Worm (Caenorhabditis elegans) whole organism, young adult: Measurements from ENCODE around the gene cwp-1.

ENCODE experiments used
- B0019.2 ChIP-seq: fragments of 200-800 bp; sonication (Bioruptor generic); conservative IDR thresholded peaks from 2 replicates; pipeline ENCODE4 v1.3.6; 2022; ENCODE audit warnings: missing genetic modification reagents, missing genetic modification characterization, missing compliant biosample characterization
- B0261.1 ChIP-seq: sonication (generic microtip); optimal IDR thresholded peaks from 2 replicates; lab custom pipeline; 2016; ENCODE audit warnings: mild to moderate bottlenecking, missing genetic modification characterization, moderate library complexity, missing compliant biosample characterization
- B0336.3 ChIP-seq: fragments of 200-800 bp; sonication (Bioruptor generic); IDR thresholded peaks from 2 replicates; pipeline ENCODE4 v1.3.6; 2022; ENCODE audit warnings: missing genetic modification characterization, missing compliant biosample characterization
- C06A6.2 ChIP-seq: fragments of 200-800 bp; sonication (Bioruptor generic); conservative IDR thresholded peaks from 2 replicates; pipeline ENCODE4 v1.3.6; 2022; ENCODE audit warnings: missing genetic modification characterization, missing compliant biosample characterization
- D2030.7 ChIP-seq: fragments of 200-800 bp; sonication (Bioruptor generic); IDR thresholded peaks from 2 replicates; pipeline ENCODE4 v1.3.6; 2022; ENCODE audit warnings: missing genetic modification reagents, missing genetic modification characterization, missing compliant biosample characterization
- F22D6.2 ChIP-seq: sonication (generic microtip); optimal IDR thresholded peaks from 2 replicates; lab custom pipeline; 2016; ENCODE audit warnings: mild to moderate bottlenecking, missing genetic modification characterization, missing compliant biosample characterization
- F23B12.7 ChIP-seq: sonication (generic microtip); optimal IDR thresholded peaks from 2 replicates; lab custom pipeline; 2017; ENCODE audit warnings: missing genetic modification characterization, mild to moderate bottlenecking, missing compliant biosample characterization, antibody characterized with exemption, moderate library complexity; ENCODE audit not compliant: insufficient read depth
- F37B4.10 ChIP-seq: fragments of 200-800 bp; sonication (Bioruptor generic); IDR thresholded peaks from 2 replicates; pipeline ENCODE4 v1.3.6; 2022; ENCODE audit warnings: missing genetic modification characterization, missing compliant biosample characterization
- F55B11.4 ChIP-seq: sonication (generic microtip); optimal IDR thresholded peaks from 2 replicates; lab custom pipeline; 2016; ENCODE audit warnings: missing compliant biosample characterization, missing genetic modification characterization, borderline replicate concordance; ENCODE audit not compliant: insufficient read depth
- F57A8.1 ChIP-seq: fragments of 200-800 bp; sonication (Bioruptor generic); optimal IDR thresholded peaks from 2 replicates; lab custom pipeline; 2018; ENCODE audit warnings: mild to moderate bottlenecking, missing genetic modification characterization, moderate library complexity, missing compliant biosample characterization
- Y53F4B.3 ChIP-seq: fragments of 200-800 bp; sonication (Bioruptor generic); IDR thresholded peaks from 2 replicates; pipeline ENCODE4 v1.3.6; 2022; ENCODE audit warnings: missing genetic modification reagents, missing genetic modification characterization, missing compliant biosample characterization
- aptf-3 ChIP-seq: fragments of 200-800 bp; sonication (Bioruptor generic); IDR thresholded peaks from 2 replicates; pipeline ENCODE4 v1.3.6; 2022; ENCODE audit warnings: missing genetic modification characterization, missing compliant biosample characterization
- athp-1 ChIP-seq: sonication (generic microtip); optimal IDR thresholded peaks from 2 replicates; lab custom pipeline; 2017; ENCODE audit warnings: mild to moderate bottlenecking, missing genetic modification characterization, missing compliant biosample characterization
- attf-3 ChIP-seq: fragments of 200-800 bp; sonication (Bioruptor generic); conservative IDR thresholded peaks from 2 replicates; pipeline ENCODE4 v1.3.6; 2022; ENCODE audit warnings: missing genetic modification reagents, missing genetic modification characterization, missing compliant biosample characterization
- ccch-3 ChIP-seq: fragments of 200-800 bp; sonication (Bioruptor generic); optimal IDR thresholded peaks from 2 replicates; lab custom pipeline; 2018; ENCODE audit warnings: mild to moderate bottlenecking, missing genetic modification characterization, missing compliant biosample characterization
- ceh-91 ChIP-seq: fragments of 200-800 bp; sonication (Bioruptor generic); IDR thresholded peaks from 2 replicates; pipeline ENCODE4 v1.3.6; 2022; ENCODE audit warnings: missing genetic modification reagents, missing genetic modification characterization, missing compliant biosample characterization
- die-1 ChIP-seq: sonication (generic microtip); optimal IDR thresholded peaks from 2 replicates; lab custom pipeline; 2016; ENCODE audit warnings: missing genotype, mild to moderate bottlenecking, missing genetic modification characterization, missing compliant biosample characterization
- dox-1 ChIP-seq: fragments of 200-800 bp; sonication (Bioruptor generic); IDR thresholded peaks from 2 replicates; pipeline ENCODE4 v1.3.6; 2022; ENCODE audit warnings: missing genetic modification reagents, missing genetic modification characterization, missing compliant biosample characterization
- dpl-1 ChIP-seq: fragments of 150-350 bp; optimal IDR thresholded peaks from 2 replicates; lab custom pipeline; 2014; ENCODE audit warnings: missing biosample characterization, missing genetic modification reagents, missing genetic modification characterization
- efl-1 ChIP-seq: fragments of 150-350 bp; optimal IDR thresholded peaks from 2 replicates; lab custom pipeline; 2014; ENCODE audit warnings: missing biosample characterization, missing genetic modification reagents, missing genetic modification characterization
- him-1 ChIP-seq: sonication (generic microtip); optimal IDR thresholded peaks from 2 replicates; lab custom pipeline; 2016; ENCODE audit warnings: missing genotype, missing genetic modification reagents, missing genetic modification characterization, missing compliant biosample characterization
- hmg-20 ChIP-seq: fragments of 200-800 bp; sonication (Bioruptor generic); IDR thresholded peaks from 2 replicates; pipeline ENCODE4 v1.3.6; 2022; ENCODE audit warnings: missing genetic modification reagents, missing genetic modification characterization, missing compliant biosample characterization
- hsf-1 ChIP-seq: fragments of 200-800 bp; sonication (Bioruptor generic); IDR thresholded peaks from 2 replicates; pipeline ENCODE4 v1.3.6; 2022; ENCODE audit warnings: missing genetic modification reagents, missing genetic modification characterization, missing compliant biosample characterization
- let-526 ChIP-seq: fragments of 200-800 bp; sonication (Bioruptor generic); IDR thresholded peaks from 2 replicates; pipeline ENCODE4 v1.3.6; 2022; ENCODE audit warnings: missing genetic modification reagents, missing genetic modification characterization, missing compliant biosample characterization
- lin-54 ChIP-seq: fragments of 200-800 bp; sonication (Bioruptor generic); optimal IDR thresholded peaks from 2 replicates; lab custom pipeline; 2018; ENCODE audit warnings: mild to moderate bottlenecking, missing genetic modification characterization, missing compliant biosample characterization
- madf-3 ChIP-seq: fragments of 200-800 bp; sonication (Bioruptor generic); IDR thresholded peaks from 2 replicates; pipeline ENCODE4 v1.3.6; 2022; ENCODE audit warnings: missing genetic modification reagents, missing genetic modification characterization, missing compliant biosample characterization
- mcd-1 ChIP-seq: fragments of 200-800 bp; sonication (Bioruptor generic); IDR thresholded peaks from 2 replicates; pipeline ENCODE4 v1.3.6; 2022; ENCODE audit warnings: missing genetic modification reagents, missing genetic modification characterization, missing compliant biosample characterization
- mes-4 ChIP-seq: sonication (generic microtip); optimal IDR thresholded peaks from 2 replicates; lab custom pipeline; 2016; ENCODE audit warnings: missing genotype, missing genetic modification characterization, missing compliant biosample characterization
- nfya-2 ChIP-seq: fragments of 200-800 bp; sonication (Bioruptor generic); IDR thresholded peaks from 2 replicates; pipeline ENCODE4 v1.3.6; 2022; ENCODE audit warnings: missing genetic modification reagents, missing genetic modification characterization, missing compliant biosample characterization
- nhr-120 ChIP-seq: fragments of 200-800 bp; sonication (Bioruptor generic); IDR thresholded peaks from 2 replicates; pipeline ENCODE4 v1.3.6; 2022; ENCODE audit warnings: missing genetic modification characterization, missing compliant biosample characterization
- nhr-27 ChIP-seq: fragments of 200-800 bp; sonication (Bioruptor generic); optimal IDR thresholded peaks from 2 replicates; lab custom pipeline; 2018; ENCODE audit warnings: mild to moderate bottlenecking, missing genetic modification characterization, moderate library complexity, missing compliant biosample characterization
- nhr-90 ChIP-seq: sonication (generic microtip); optimal IDR thresholded peaks from 2 replicates; lab custom pipeline; 2016; ENCODE audit warnings: missing genotype, mild to moderate bottlenecking, missing genetic modification characterization, missing compliant biosample characterization
- rec-8 ChIP-seq, 2 experiments: sonication (generic microtip); optimal IDR thresholded peaks; 2 replicates each; lab custom pipeline; 2016; ENCODE audit warnings: mild to moderate bottlenecking in 2 of 2, missing genetic modification characterization in 2 of 2, missing genetic modification reagents in 2 of 2, missing genotype in 2 of 2, missing biosample characterization in 1 of 2, missing compliant biosample characterization in 1 of 2, moderate library complexity in 1 of 2
- repo-1 ChIP-seq: sonication (generic microtip); optimal IDR thresholded peaks from 2 replicates; lab custom pipeline; 2017; ENCODE audit warnings: mild to moderate bottlenecking, missing genetic modification characterization, missing compliant biosample characterization
- sea-2 ChIP-seq: fragments of 200-800 bp; sonication (Bioruptor generic); IDR thresholded peaks from 2 replicates; pipeline ENCODE4 v1.3.6; 2022; ENCODE audit warnings: missing genetic modification characterization, missing compliant biosample characterization
- snpc-1.1 ChIP-seq: sonication (generic microtip); optimal IDR thresholded peaks from 2 replicates; lab custom pipeline; 2017; ENCODE audit warnings: missing genetic modification characterization, mild to moderate bottlenecking, missing compliant biosample characterization, antibody characterized with exemption, moderate library complexity, missing genotype, missing genetic modification reagents; ENCODE audit not compliant: insufficient read depth
- snpc-1.3 ChIP-seq: sonication (generic microtip); optimal IDR thresholded peaks from 2 replicates; lab custom pipeline; 2017; ENCODE audit warnings: missing genetic modification characterization, mild to moderate bottlenecking, missing compliant biosample characterization, antibody characterized with exemption, moderate library complexity, missing genotype, missing genetic modification reagents; ENCODE audit not compliant: insufficient read depth
- snpc-3.4 ChIP-seq: sonication (generic microtip); optimal IDR thresholded peaks from 2 replicates; lab custom pipeline; 2017; ENCODE audit warnings: missing genetic modification characterization, mild to moderate bottlenecking, missing compliant biosample characterization, antibody characterized with exemption, moderate library complexity, missing genotype, missing genetic modification reagents
- somi-1 ChIP-seq: fragments of 200-800 bp; sonication (Bioruptor generic); optimal IDR thresholded peaks from 2 replicates; lab custom pipeline; 2018; ENCODE audit warnings: mild to moderate bottlenecking, missing genetic modification characterization, missing compliant biosample characterization
- tbx-9 ChIP-seq: sonication (generic microtip); optimal IDR thresholded peaks from 2 replicates; lab custom pipeline; 2016; ENCODE audit warnings: borderline replicate concordance, missing genetic modification characterization, inconsistent platforms, missing compliant biosample characterization
- zfh-2 ChIP-seq: fragments of 200-800 bp; sonication (Bioruptor generic); conservative IDR thresholded peaks from 2 replicates; pipeline ENCODE4 v1.3.6; 2022; ENCODE audit warnings: missing genetic modification reagents, missing genetic modification characterization, missing compliant biosample characterization
- ztf-18 ChIP-seq: sonication (generic microtip); optimal IDR thresholded peaks from 2 replicates; lab custom pipeline; 2016; ENCODE audit warnings: missing genotype, mild to moderate bottlenecking, missing genetic modification characterization, missing compliant biosample characterization
- ztf-25 ChIP-seq: fragments of 200-800 bp; sonication (Bioruptor generic); IDR thresholded peaks from 2 replicates; pipeline ENCODE4 v1.3.6; 2022; ENCODE audit warnings: missing genetic modification reagents, missing genetic modification characterization, missing compliant biosample characterization

cwp-1 gene

DNA sequence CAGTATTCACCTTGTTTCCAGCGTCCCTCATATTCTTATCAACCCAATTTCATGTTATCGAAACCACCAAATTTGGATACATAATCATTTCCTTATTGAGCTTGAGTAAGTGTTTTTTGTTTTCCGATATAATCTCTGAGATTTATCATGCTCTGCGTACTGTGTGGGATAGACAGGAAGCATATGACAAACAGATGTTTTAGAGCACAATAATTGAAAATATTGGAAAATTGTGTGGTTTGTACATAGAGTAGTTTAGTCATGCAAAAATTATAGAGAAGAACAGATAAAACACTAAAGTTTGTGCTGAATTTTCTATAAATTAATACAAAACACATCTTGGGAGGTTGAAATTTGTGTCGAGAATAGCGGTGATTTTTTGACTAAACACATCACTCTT lies 27.6 kb upstream of the cwp-1 start:
- TF ChIP-seq athp-1 (tag; lab: Kevin White, UChicago) (no peak), lin-54 (GFP tag; lab: Kevin White, UChicago) (no peak), attf-3 (GFP tag; lab: Robert Waterston, UW) (no peak), die-1 (tag; lab: Kevin White, UChicago) (no peak), nhr-27 (tag; lab: Kevin White, UChicago) (no peak), C06A6.2 (GFP tag; lab: Robert Waterston, UW) (no peak), nhr-120 (GFP tag; lab: Robert Waterston, UW) (no peak), F57A8.1 (no peak), snpc-1.3 (tag; lab: Kevin White, UChicago) (no peak), F22D6.2 (tag; lab: Kevin White, UChicago) (no peak)

DNA sequence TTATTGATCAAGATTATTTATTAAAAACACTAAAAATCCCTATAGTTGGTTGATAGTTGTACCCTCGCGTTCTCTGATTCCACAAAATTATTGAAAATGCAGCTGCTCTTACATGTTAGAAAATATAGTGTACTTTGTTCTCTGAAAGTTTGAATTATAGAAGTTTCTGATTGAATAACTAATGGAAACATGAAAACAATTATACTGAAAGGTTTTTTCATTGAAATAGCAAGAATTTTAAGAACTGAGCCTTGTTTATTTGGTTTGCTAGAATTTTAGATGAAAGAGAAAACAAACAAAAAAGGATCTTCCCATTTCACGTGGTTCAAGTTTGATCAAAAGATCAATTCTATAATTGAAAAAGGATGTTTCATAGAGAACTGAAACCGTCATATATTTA lies 26.5 kb upstream of the cwp-1 start:
- TF ChIP-seq sea-2 (GFP tag; lab: Robert Waterston, UW): no peak
- no peak for TF ChIP-seq mes-4 (tag; lab: Kevin White, UChicago)
- no peak for TF ChIP-seq B0336.3 (GFP tag; lab: Robert Waterston, UW)
- no peak for TF ChIP-seq tbx-9
- no peak for TF ChIP-seq dpl-1 (GFP tag; lab: Kevin White, UChicago)
- TF ChIP-seq madf-3 (GFP tag; lab: Robert Waterston, UW): no peak
- TF ChIP-seq nhr-90: no peak
- no peak for TF ChIP-seq D2030.7 (GFP tag; lab: Robert Waterston, UW)
- no peak for TF ChIP-seq repo-1 (tag; lab: Kevin White, UChicago)
- no peak for TF ChIP-seq rec-8 (tag; optimal IDR thresholded peaks at IDR 0.05; lab: Kevin White, UChicago)
- no peak for TF ChIP-seq hmg-20 (GFP tag; lab: Robert Waterston, UW)
- TF ChIP-seq F37B4.10 (GFP tag; lab: Robert Waterston, UW): no peak
- TF ChIP-seq snpc-1.3 (tag; lab: Kevin White, UChicago): no peak
- TF ChIP-seq hsf-1 (GFP tag; lab: Robert Waterston, UW): no peak
- no peak for TF ChIP-seq lin-54 (GFP tag; lab: Kevin White, UChicago)

DNA sequence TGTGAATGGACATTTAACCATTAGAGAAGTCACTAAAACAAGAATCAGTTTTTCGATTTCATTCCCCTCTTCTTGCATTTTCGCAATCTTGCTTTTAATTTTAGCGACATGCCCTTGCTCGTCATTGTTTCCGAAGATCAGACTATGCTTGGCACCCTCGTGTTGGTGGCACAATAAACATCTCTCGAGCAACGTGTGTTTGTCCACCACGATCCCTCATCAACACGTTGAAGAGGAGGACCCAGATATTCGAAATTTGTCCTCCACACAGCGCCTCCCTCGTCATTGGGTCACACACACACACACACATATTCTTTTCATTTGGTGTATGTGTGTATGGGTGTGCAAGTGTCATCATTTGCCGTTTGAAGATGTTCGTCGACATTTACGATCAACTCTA lies 24.3 kb upstream of the cwp-1 start, which contains the start of gene srd-32:
TSS of gene srd-32 (plus strand) at position 301 of the 400 bp plus-strand sequence.
- TF ChIP-seq Y53F4B.3 (GFP tag; lab: Robert Waterston, UW): no peak
- no peak for TF ChIP-seq ztf-18 (tag; lab: Kevin White, UChicago)
- TF ChIP-seq athp-1 (tag; lab: Kevin White, UChicago): no peak
- TF ChIP-seq B0336.3 (GFP tag; lab: Robert Waterston, UW): no peak
- no peak for TF ChIP-seq nfya-2 (GFP tag; lab: Robert Waterston, UW)
- TF ChIP-seq zfh-2 (GFP tag; lab: Robert Waterston, UW): no peak
- TF ChIP-seq him-1 (tag; lab: Kevin White, UChicago): no peak
- no peak for TF ChIP-seq efl-1 (GFP tag; lab: Kevin White, UChicago)
- TF ChIP-seq F23B12.7 (tag; lab: Kevin White, UChicago): no peak
- no peak for TF ChIP-seq B0019.2 (GFP tag; lab: Robert Waterston, UW)

DNA sequence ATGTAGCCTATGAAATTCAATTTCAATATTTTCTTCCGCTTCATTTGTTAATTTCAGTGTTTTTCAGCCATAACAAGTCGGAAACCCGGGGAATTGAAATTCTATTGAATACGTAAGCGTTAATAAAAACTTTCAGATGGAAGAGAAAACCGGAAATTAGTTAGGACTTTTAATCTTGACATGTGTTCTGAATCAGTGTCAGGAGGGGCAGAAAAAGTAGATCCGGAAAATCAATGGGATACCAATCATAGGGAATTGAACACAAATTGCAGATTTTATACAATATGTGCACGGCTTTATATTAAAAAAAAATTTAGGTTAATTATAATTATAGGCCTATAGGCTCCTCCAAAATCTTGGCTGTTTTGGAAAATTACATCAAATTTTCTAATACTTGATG lies 23.3 kb upstream of the cwp-1 start:
- TF ChIP-seq aptf-3 (GFP tag; lab: Robert Waterston, UW) (no peak), B0261.1 (tag; lab: Kevin White, UChicago) (no peak), ztf-25 (GFP tag; lab: Robert Waterston, UW) (no peak), ceh-91 (GFP tag; lab: Robert Waterston, UW) (no peak), athp-1 (tag; lab: Kevin White, UChicago) (no peak), B0019.2 (GFP tag; lab: Robert Waterston, UW) (no peak), dox-1 (GFP tag; lab: Robert Waterston, UW) (no peak), let-526 (GFP tag; lab: Robert Waterston, UW) (no peak), snpc-1.1 (no peak), F55B11.4 (tag; lab: Kevin White, UChicago) (no peak), mcd-1 (no peak), him-1 (tag; lab: Kevin White, UChicago) (no peak), somi-1 (GFP tag; lab: Kevin White, UChicago) (no peak), dpl-1 (GFP tag; lab: Kevin White, UChicago) (no peak), snpc-3.4 (tag; lab: Kevin White, UChicago) (no peak), C06A6.2 (GFP tag; lab: Robert Waterston, UW) (no peak), ccch-3 (GFP tag; lab: Kevin White, UChicago) (no peak)
